Fruit fly (Drosophila melanogaster): Measurements from ENCODE around the gene lqf.

DNA sequence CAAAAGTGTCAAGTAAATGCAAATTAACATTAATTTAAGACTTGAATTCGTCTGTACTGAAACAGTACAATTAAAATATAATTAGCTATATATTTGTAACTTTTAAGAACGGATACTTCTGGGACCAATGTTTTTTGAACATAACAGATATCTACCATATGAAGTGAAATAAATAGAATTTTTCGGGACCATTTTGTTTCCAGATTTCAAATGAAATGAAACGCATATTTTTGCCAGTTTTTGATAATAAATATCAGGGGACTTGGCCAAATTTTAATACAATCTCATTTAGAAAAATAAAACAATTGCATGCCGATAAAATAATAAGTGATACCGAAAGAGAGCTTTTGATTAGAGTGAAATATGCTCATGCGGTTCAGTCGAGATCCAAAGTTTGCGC lies 42.9 kb upstream of the lqf start, which contains the start of gene mthl6:
- no peak for TF ChIP-seq EcR (GFP tag; optimal IDR thresholded peaks at IDR 0.05)
- no peak for TF ChIP-seq usp (GFP tag; optimal IDR thresholded peaks at IDR 0.05)
- no peak for TF ChIP-seq pan (optimal IDR thresholded peaks at IDR 0.05)
- TF ChIP-seq psq (optimal IDR thresholded peaks at IDR 0.05): no peak

Measured in whole organism.